Worm (Caenorhabditis elegans) whole organism, L4/young adult: Measurements from ENCODE around the gene smg-7.

Source experiments
- W03F9.2 ChIP-seq: fragments of 150-350 bp; optimal IDR thresholded peaks from 2 replicates; lab custom pipeline; 2014; ENCODE audit warnings: missing biosample characterization, missing genetic modification characterization
- dao-5 ChIP-seq: sonication (generic microtip); optimal IDR thresholded peaks from 2 replicates; lab custom pipeline; 2016; ENCODE audit warnings: missing genotype, missing genetic modification characterization, moderate library complexity, missing compliant biosample characterization
- him-1 ChIP-seq: sonication (generic microtip); optimal IDR thresholded peaks from 2 replicates; lab custom pipeline; 2016; ENCODE audit warnings: missing genotype, missing genetic modification reagents, missing genetic modification characterization, missing compliant biosample characterization

ce11 chrIV:6767240-6767639, 25.0 kb upstream of the smg-7 start:
- TF ChIP-seq him-1 (tag; lab: Kevin White, UChicago), result peak; percentile 42
- no peak for TF ChIP-seq W03F9.2
- no peak for TF ChIP-seq dao-5 (tag; lab: Kevin White, UChicago)
